Fruit fly (Drosophila melanogaster) whole organism, embryonic: ENCODE data around the gene Nsun5.

Experiments used
- Antp ChIP-seq: fragments of 200-800 bp; sonication (Bioruptor generic); optimal IDR thresholded peaks from 3 replicates; lab custom pipeline; 2016; ENCODE audit warnings: missing biosample characterization, missing genetic modification characterization
- CG10267 ChIP-seq: fragments of 200-800 bp; sonication (Bioruptor generic); optimal IDR thresholded peaks from 2 replicates; lab custom pipeline; 2018; ENCODE audit warnings: missing biosample characterization, mild to moderate bottlenecking, missing genetic modification characterization, moderate library complexity
- CG10959 ChIP-seq: fragments of 200-800 bp; sonication (Bioruptor generic); IDR thresholded peaks from 2 replicates; pipeline ENCODE4 v1.3.6; 2022; ENCODE audit warnings: missing biosample characterization, missing genetic modification characterization
- CG10979 ChIP-seq: fragments of 200-800 bp; sonication (Bioruptor generic); optimal IDR thresholded peaks from 2 replicates; lab custom pipeline; 2018; ENCODE audit warnings: missing biosample characterization, mild to moderate bottlenecking, missing genetic modification characterization, moderate library complexity
- CG11085 ChIP-seq: fragments of 200-800 bp; sonication (Bioruptor generic); IDR thresholded peaks from 2 replicates; pipeline ENCODE4 v1.3.6; 2022; ENCODE audit warnings: missing biosample characterization, missing genetic modification characterization
- CG11504 ChIP-seq: fragments of 200-800 bp; sonication (Bioruptor generic); optimal IDR thresholded peaks from 3 replicates; lab custom pipeline; 2019; ENCODE audit warnings: missing biosample characterization, mild to moderate bottlenecking, missing genetic modification characterization, moderate library complexity
- CG13123 ChIP-seq: fragments of 200-800 bp; sonication (Bioruptor generic); optimal IDR thresholded peaks from 2 replicates; lab custom pipeline; 2016; ENCODE audit warnings: missing biosample characterization, missing genetic modification characterization
- CG14014 ChIP-seq: fragments of 200-800 bp; sonication (Bioruptor generic); IDR thresholded peaks from 2 replicates; pipeline ENCODE4 v1.3.6; 2022; ENCODE audit warnings: missing biosample characterization, missing genetic modification characterization
- CG14710 ChIP-seq: fragments of 200-800 bp; sonication (Bioruptor generic); optimal IDR thresholded peaks from 3 replicates; lab custom pipeline; 2019; ENCODE audit warnings: missing biosample characterization, mild to moderate bottlenecking, missing genetic modification characterization, moderate library complexity
- CG14860 ChIP-seq: fragments of 200-800 bp; sonication (Bioruptor generic); IDR thresholded peaks from 3 replicates; pipeline ENCODE4 v1.3.6; 2022; ENCODE audit warnings: missing biosample characterization, missing genetic modification characterization; ENCODE audit not compliant: partially characterized antibody
- CG15601 ChIP-seq: fragments of 200-800 bp; sonication (Bioruptor generic); optimal IDR thresholded peaks from 3 replicates; lab custom pipeline; 2019; ENCODE audit warnings: missing biosample characterization, mild to moderate bottlenecking, missing genetic modification characterization, moderate library complexity
- CG15696 ChIP-seq: fragments of 200-800 bp; sonication (Bioruptor generic); optimal IDR thresholded peaks from 2 replicates; lab custom pipeline; 2019; ENCODE audit warnings: missing biosample characterization, mild to moderate bottlenecking, missing genetic modification characterization, moderate library complexity
- CG18011 ChIP-seq: fragments of 200-800 bp; sonication (Bioruptor generic); optimal IDR thresholded peaks from 2 replicates; lab custom pipeline; 2017; ENCODE audit warnings: missing biosample characterization, missing genetic modification characterization, mild to moderate bottlenecking, moderate library complexity, missing genotype
- CG31224 ChIP-seq: fragments of 200-800 bp; sonication (Bioruptor generic); IDR thresholded peaks from 2 replicates; pipeline ENCODE4 v1.3.6; 2022; ENCODE audit warnings: missing biosample characterization, missing genetic modification characterization
- CG31365 ChIP-seq: fragments of 200-800 bp; sonication (Bioruptor generic); optimal IDR thresholded peaks from 2 replicates; lab custom pipeline; 2018; ENCODE audit warnings: missing biosample characterization, mild to moderate bottlenecking, missing genetic modification characterization
- CG31441 ChIP-seq: fragments of 200-800 bp; sonication (Bioruptor generic); IDR thresholded peaks from 2 replicates; pipeline ENCODE4 v1.3.6; 2022; ENCODE audit warnings: missing biosample characterization, missing genetic modification characterization
- CG3163 ChIP-seq: fragments of 200-800 bp; sonication (Bioruptor generic); optimal IDR thresholded peaks from 3 replicates; lab custom pipeline; 2016; ENCODE audit warnings: missing biosample characterization, missing genetic modification characterization
- CG4328 ChIP-seq: fragments of 200-800 bp; sonication (Bioruptor generic); optimal IDR thresholded peaks from 3 replicates; lab custom pipeline; 2017; ENCODE audit warnings: missing biosample characterization, missing genetic modification reagents, missing genetic modification characterization
- CG4360 ChIP-seq: fragments of 200-800 bp; sonication (Bioruptor generic); IDR thresholded peaks from 2 replicates; pipeline ENCODE4 v1.3.6; 2022; ENCODE audit warnings: missing biosample characterization, missing genetic modification characterization
- CG4820 ChIP-seq: fragments of 200-800 bp; sonication (Bioruptor generic); optimal IDR thresholded peaks from 3 replicates; lab custom pipeline; 2016; ENCODE audit warnings: missing biosample characterization, missing genetic modification characterization
- CG6254 ChIP-seq: fragments of 200-800 bp; sonication (Bioruptor generic); optimal IDR thresholded peaks from 3 replicates; lab custom pipeline; 2017; ENCODE audit warnings: mild to moderate bottlenecking, missing biosample characterization, missing genetic modification reagents, missing genetic modification characterization
- CG6683 ChIP-seq: fragments of 200-800 bp; sonication (Bioruptor generic); optimal IDR thresholded peaks from 2 replicates; lab custom pipeline; 2017; ENCODE audit warnings: missing biosample characterization, mild to moderate bottlenecking, missing genetic modification characterization, missing genetic modification reagents
- CG6813 ChIP-seq: fragments of 200-800 bp; sonication (Bioruptor generic); optimal IDR thresholded peaks from 2 replicates; lab custom pipeline; 2017; ENCODE audit warnings: missing biosample characterization, missing genetic modification characterization, mild to moderate bottlenecking, moderate library complexity, missing genetic modification reagents
- CG7963 ChIP-seq: fragments of 200-800 bp; sonication (Bioruptor generic); IDR thresholded peaks from 3 replicates; pipeline ENCODE4 v1.3.6; 2022; ENCODE audit warnings: missing biosample characterization, missing genetic modification characterization; ENCODE audit not compliant: partially characterized antibody
- CG8089 ChIP-seq: fragments of 200-800 bp; sonication (Bioruptor generic); optimal IDR thresholded peaks from 3 replicates; lab custom pipeline; 2016; ENCODE audit warnings: missing biosample characterization, missing genetic modification characterization
- CG9437 ChIP-seq: fragments of 200-800 bp; sonication (Bioruptor generic); optimal IDR thresholded peaks from 2 replicates; lab custom pipeline; 2018; ENCODE audit warnings: missing biosample characterization, mild to moderate bottlenecking, missing genetic modification characterization
- CG9609 ChIP-seq: fragments of 200-800 bp; sonication (Bioruptor generic); optimal IDR thresholded peaks from 3 replicates; lab custom pipeline; 2016; ENCODE audit warnings: missing biosample characterization, missing genetic modification characterization
- D19A ChIP-seq: fragments of 200-800 bp; optimal IDR thresholded peaks from 3 replicates; lab custom pipeline; 2019; ENCODE audit warnings: missing biosample characterization, mild to moderate bottlenecking, missing genetic modification characterization, moderate library complexity
- Hand ChIP-seq: fragments of 200-800 bp; sonication (Bioruptor generic); optimal IDR thresholded peaks from 2 replicates; lab custom pipeline; 2017; ENCODE audit warnings: mild to moderate bottlenecking, missing biosample characterization, missing genetic modification reagents, missing genetic modification characterization
- Hr78 ChIP-seq, 2 experiments: fragments of 200-800 bp in 1 of 2; fragments of >200 bp in 1 of 2; sonication (Bioruptor generic) in 1 of 2; optimal IDR thresholded peaks; 2 replicates each; lab custom pipeline; 2017 to 2019; ENCODE audit warnings: missing biosample characterization in 2 of 2, missing genetic modification characterization in 2 of 2, mild to moderate bottlenecking in 1 of 2, moderate library complexity in 1 of 2
- Lim3 ChIP-seq: fragments of 200-800 bp; sonication (Bioruptor generic); IDR thresholded peaks from 2 replicates; pipeline ENCODE4 v1.3.6; 2022; ENCODE audit warnings: missing biosample characterization, missing genetic modification characterization
- Nf-YA ChIP-seq: fragments of 200-800 bp; sonication (Bioruptor generic); IDR thresholded peaks from 2 replicates; pipeline ENCODE4 v1.3.6; 2022; ENCODE audit warnings: missing biosample characterization, missing genetic modification characterization
- Ptx1 ChIP-seq: fragments of 200-800 bp; sonication (Bioruptor generic); IDR thresholded peaks from 2 replicates; pipeline ENCODE4 v1.3.6; 2022; ENCODE audit warnings: missing biosample characterization, missing genetic modification characterization
- Sry-β ChIP-seq: fragments of 200-800 bp; sonication (Bioruptor generic); optimal IDR thresholded peaks from 2 replicates; lab custom pipeline; 2018; ENCODE audit warnings: missing biosample characterization, mild to moderate bottlenecking, missing genetic modification characterization, moderate library complexity
- bbx ChIP-seq: fragments of 200-800 bp; sonication (Bioruptor generic); IDR thresholded peaks from 2 replicates; pipeline ENCODE4 v1.3.6; 2022; ENCODE audit warnings: missing biosample characterization, missing genetic modification characterization; ENCODE audit not compliant: partially characterized antibody
- bigmax ChIP-seq: fragments of 200-800 bp; sonication (Bioruptor generic); optimal IDR thresholded peaks from 2 replicates; lab custom pipeline; 2018; ENCODE audit warnings: missing biosample characterization, mild to moderate bottlenecking, missing genetic modification characterization
- croc ChIP-seq: fragments of 200-800 bp; sonication (Bioruptor generic); conservative IDR thresholded peaks from 3 replicates; pipeline ENCODE4 v1.3.6; 2022; ENCODE audit warnings: missing biosample characterization, missing genetic modification characterization
- dpn ChIP-seq, 2 experiments: fragments of 200-800 bp; sonication (Bioruptor generic); optimal IDR thresholded peaks; 3 replicates each; lab custom pipeline; 2016; ENCODE audit warnings: missing biosample characterization in 2 of 2, missing genetic modification characterization in 2 of 2
- gsb-n ChIP-seq: fragments of 200-800 bp; sonication (Bioruptor generic); optimal IDR thresholded peaks from 3 replicates; lab custom pipeline; 2018; ENCODE audit warnings: missing biosample characterization, mild to moderate bottlenecking, missing genetic modification characterization
- luna ChIP-seq: fragments of 200-800 bp; sonication (Bioruptor generic); optimal IDR thresholded peaks from 2 replicates; lab custom pipeline; 2016; ENCODE audit warnings: missing biosample characterization, missing genetic modification characterization
- org-1 ChIP-seq: fragments of 200-800 bp; sonication (Bioruptor generic); optimal IDR thresholded peaks from 2 replicates; lab custom pipeline; 2017; ENCODE audit warnings: missing biosample characterization, missing genetic modification characterization
- pita ChIP-seq: fragments of 200-800 bp; sonication (Bioruptor generic); optimal IDR thresholded peaks from 2 replicates; lab custom pipeline; 2017; ENCODE audit warnings: missing biosample characterization, mild to moderate bottlenecking, missing genetic modification characterization
- pnt ChIP-seq: fragments of 200-800 bp; sonication (Bioruptor generic); optimal IDR thresholded peaks from 3 replicates; lab custom pipeline; 2016; ENCODE audit warnings: missing biosample characterization, missing genetic modification characterization
- schlank ChIP-seq: fragments of 200-800 bp; sonication (Bioruptor generic); optimal IDR thresholded peaks from 2 replicates; lab custom pipeline; 2018; ENCODE audit warnings: missing biosample characterization, mild to moderate bottlenecking, missing genetic modification characterization
- toy ChIP-seq: fragments of 200-800 bp; sonication (Bioruptor generic); IDR thresholded peaks from 2 replicates; pipeline ENCODE4 v1.3.6; 2022; ENCODE audit warnings: missing biosample characterization, missing genetic modification characterization
- trh ChIP-seq: fragments of 200-800 bp; sonication (Bioruptor generic); optimal IDR thresholded peaks from 2 replicates; lab custom pipeline; 2016; ENCODE audit warnings: missing biosample characterization, missing genetic modification characterization
- z ChIP-seq: fragments of 200-800 bp; sonication (Bioruptor generic); IDR thresholded peaks from 3 replicates; pipeline ENCODE4 v1.3.6; 2022; ENCODE audit warnings: missing biosample characterization, missing genetic modification characterization
- zfh2 ChIP-seq: fragments of 200-800 bp; sonication (Bioruptor generic); optimal IDR thresholded peaks from 2 replicates; lab custom pipeline; 2016; ENCODE audit warnings: missing biosample characterization, missing genetic modification characterization

Gene Nsun5

dm6 chr3R:19147511-19148239 lies 14.4 kb downstream of the Nsun5 start, which contains the start of gene Ppcs (continued):
- peak; percentile 35 to 76 for TF ChIP-seq dpn (GFP tag; optimal IDR thresholded peaks at IDR 0.05; lab: Kevin White, UChicago)
- TF ChIP-seq croc (GFP tag; lab: Robert Waterston, UW) = peak; percentile 13; the same call in 1 of the 3 replicates
- TF ChIP-seq trh (GFP tag; lab: Kevin White, UChicago) = no peak
- TF ChIP-seq CG14860 (GFP tag; lab: Robert Waterston, UW) = no peak
- peak; percentile 69 for TF ChIP-seq CG4328 (GFP tag; lab: Kevin White, UChicago)
- TF ChIP-seq zfh2 = peak; percentile 73
- TF ChIP-seq org-1 (GFP tag; lab: Kevin White, UChicago) = no peak
- no peak for TF ChIP-seq schlank (tag; lab: Kevin White, UChicago)
- peak; percentile 30; the same call in 1 of the 2 replicates for TF ChIP-seq CG11085 (GFP tag; lab: Robert Waterston, UW)
- TF ChIP-seq Lim3 (GFP tag; lab: Robert Waterston, UW) = no peak
- peak; percentile 32 for TF ChIP-seq CG4820
- TF ChIP-seq CG13123 = peak; percentile 100
- peak; percentile 60 for TF ChIP-seq CG15601 (tag; lab: Kevin White, UChicago)
- peak; percentile 51 for TF ChIP-seq Sry-β (GFP tag; lab: Kevin White, UChicago)
- peak; percentile 57 for TF ChIP-seq CG9437
- TF ChIP-seq CG3163 (GFP tag; lab: Kevin White, UChicago) = peak; percentile 57
- TF ChIP-seq CG7963 = 0 out of 3 replicates have a peak, but pooled peaks have one; percentile 22
- TF ChIP-seq bbx = no peak; the same call in 1 of the 2 replicates
- peak; percentile 43 for TF ChIP-seq CG10979 (tag; lab: Kevin White, UChicago)
- TF ChIP-seq CG8089 (GFP tag; lab: Kevin White, UChicago) = peak; percentile 50
- TF ChIP-seq Antp (GFP tag; lab: Kevin White, UChicago) = peak; percentile 50
- peak; percentile 23 for TF ChIP-seq gsb-n (tag; lab: Kevin White, UChicago)
- no peak; the same call in 1 of the 2 replicates for TF ChIP-seq CG10959
- TF ChIP-seq CG11504 (tag; lab: Kevin White, UChicago) = peak; percentile 60
- TF ChIP-seq CG9609 = peak; percentile 53
- no peak for TF ChIP-seq toy (GFP tag; lab: Robert Waterston, UW)
- peak; percentile 17 for TF ChIP-seq CG15696
- peak in 1 of 2 experiments; percentile 100 for TF ChIP-seq Hr78 (GFP tag; optimal IDR thresholded peaks at IDR 0.05; lab: Kevin White, UChicago)
- TF ChIP-seq CG31441 (GFP tag; lab: Robert Waterston, UW) = peak; percentile 64
- TF ChIP-seq z (GFP tag; lab: Robert Waterston, UW) = no peak; the same call in 2 of the 3 replicates
- TF ChIP-seq pnt (GFP tag; lab: Kevin White, UChicago) = no peak
- TF ChIP-seq D19A (tag; lab: Kevin White, UChicago) = no peak
- no peak for TF ChIP-seq Nf-YA (GFP tag; lab: Robert Waterston, UW)
- TF ChIP-seq Hand (GFP tag; lab: Kevin White, UChicago) = peak; percentile 59
- peak; percentile 98 for TF ChIP-seq CG10267 (tag; lab: Kevin White, UChicago)
- TF ChIP-seq CG31365 (tag; lab: Kevin White, UChicago) = peak; percentile 12
- TF ChIP-seq luna = peak; percentile 38
- peak; percentile 49 for TF ChIP-seq CG6683 (GFP tag; lab: Kevin White, UChicago)
- TF ChIP-seq bigmax (GFP tag; lab: Kevin White, UChicago) = no peak
- TF ChIP-seq CG18011 = peak; percentile 19
- TF ChIP-seq CG4360 = 0 out of 2 replicates have a peak, but pooled peaks have one; percentile 8
- peak; percentile 57 for TF ChIP-seq CG6254
- no peak for TF ChIP-seq CG31224 (GFP tag; lab: Robert Waterston, UW)
- TF ChIP-seq Ptx1 (GFP tag; lab: Robert Waterston, UW) = peak; percentile 55; the same call in 1 of the 2 replicates
- no peak; the same call in 1 of the 2 replicates for TF ChIP-seq CG14014 (GFP tag; lab: Robert Waterston, UW)
- no peak for TF ChIP-seq pita
- TF ChIP-seq CG14710 (tag; lab: Kevin White, UChicago) = peak; percentile 80
- peak; percentile 27 for TF ChIP-seq CG6813 (GFP tag; lab: Kevin White, UChicago)
